Fruit fly (Drosophila melanogaster): ENCODE data around the gene Pus7.

Gene Pus7

dm6 chr3L:8545473-8545872 lies 35.7 kb downstream of the Pus7 start (continued):
- peak; percentile 10; the same call in 1 of the 3 replicates for TF ChIP-seq vnd (GFP tag; IDR thresholded peaks at IDR 0.05; ENCODE audit: partially characterized antibody)
- TF ChIP-seq eve (GFP tag; optimal IDR thresholded peaks at IDR 0.05), result no peak
- TF ChIP-seq HLH54F (GFP tag; optimal IDR thresholded peaks at IDR 0.05), result no peak
- no peak for TF ChIP-seq CG8089 (GFP tag; optimal IDR thresholded peaks at IDR 0.05)
- no peak for TF ChIP-seq Opbp (GFP tag; IDR thresholded peaks at IDR 0.05; ENCODE audit: partially characterized antibody)
- TF ChIP-seq CG3163 (GFP tag; optimal IDR thresholded peaks at IDR 0.05), result no peak
- TF ChIP-seq mam (GFP tag; optimal IDR thresholded peaks at IDR 0.05), result no peak
- TF ChIP-seq fu2 (GFP tag; optimal IDR thresholded peaks at IDR 0.05), result no peak
- no peak for TF ChIP-seq amos (GFP tag; IDR thresholded peaks at IDR 0.05; ENCODE audit: partially characterized antibody)
- TF ChIP-seq sd (tag; optimal IDR thresholded peaks at IDR 0.05), result peak; percentile 92
- no peak for TF ChIP-seq CG13624 (GFP tag; optimal IDR thresholded peaks at IDR 0.05)
- no peak for TF ChIP-seq CG14965 (GFP tag; optimal IDR thresholded peaks at IDR 0.05; ENCODE audit: borderline replicate concordance)
- TF ChIP-seq sisA (GFP tag; IDR thresholded peaks at IDR 0.05), result no peak
- no peak for TF ChIP-seq hb (GFP tag; IDR thresholded peaks at IDR 0.05; ENCODE audit: partially characterized antibody)
- no peak for TF ChIP-seq CG1602 (GFP tag; optimal IDR thresholded peaks at IDR 0.05)
- no peak for TF ChIP-seq schlank (tag; optimal IDR thresholded peaks at IDR 0.05)
- no peak for TF ChIP-seq pum (GFP tag; optimal IDR thresholded peaks at IDR 0.05)
- no peak for TF ChIP-seq gfzf (GFP tag; optimal IDR thresholded peaks at IDR 0.05)
- TF ChIP-seq Side (GFP tag; optimal IDR thresholded peaks at IDR 0.05), result no peak
- no peak for TF ChIP-seq scrt (GFP tag; optimal IDR thresholded peaks at IDR 0.05)
- no peak for TF ChIP-seq D (optimal IDR thresholded peaks at IDR 0.05)
- TF ChIP-seq D (GFP tag; optimal IDR thresholded peaks at IDR 0.05), result no peak
- no peak for TF ChIP-seq CG11723 (GFP tag; optimal IDR thresholded peaks at IDR 0.05)
- no peak for TF ChIP-seq ERR (GFP tag; optimal IDR thresholded peaks at IDR 0.05)
- TF ChIP-seq Nf-YA (GFP tag; IDR thresholded peaks at IDR 0.05), result no peak
- peak; percentile 39 for TF ChIP-seq exex (tag; optimal IDR thresholded peaks at IDR 0.05)
- TF ChIP-seq CoRest (tag; optimal IDR thresholded peaks at IDR 0.05), result no peak
- no peak for TF ChIP-seq trh (GFP tag; optimal IDR thresholded peaks at IDR 0.05)
- no peak for TF ChIP-seq caup (GFP tag; optimal IDR thresholded peaks at IDR 0.05; ENCODE audit: severe bottlenecking)

- peak; percentile 14; the same call in 1 of the 2 replicates for TF ChIP-seq CG14014 (GFP tag; IDR thresholded peaks at IDR 0.05)
- peak; percentile 57 for TF ChIP-seq CrebB (tag; optimal IDR thresholded peaks at IDR 0.05)
- peak; percentile 0 for TF ChIP-seq fd102C (GFP tag; optimal IDR thresholded peaks at IDR 0.05)
- TF ChIP-seq CG17385 (GFP tag; optimal IDR thresholded peaks at IDR 0.05), result peak; percentile 52
- peak; percentile 41 for TF ChIP-seq wek (GFP tag; optimal IDR thresholded peaks at IDR 0.05)
- peak in 1 of 3 experiments; percentile 59 for TF ChIP-seq Stat92E (GFP tag; optimal IDR thresholded peaks at IDR 0.05)
- peak; percentile 54 for TF ChIP-seq mirr (GFP tag; optimal IDR thresholded peaks at IDR 0.05)
- no peak for TF ChIP-seq gt (GFP tag; IDR thresholded peaks at IDR 0.05)
- no peak for TF ChIP-seq CG18011 (GFP tag; optimal IDR thresholded peaks at IDR 0.05)
- TF ChIP-seq cg (GFP tag; optimal IDR thresholded peaks at IDR 0.05), result no peak
- TF ChIP-seq Nf-YA (GFP tag; IDR thresholded peaks at IDR 0.05), result 0 out of 2 replicates have a peak, but pooled peaks have one; percentile 11
- peak; percentile 19 for TF ChIP-seq CG3281 (GFP tag; optimal IDR thresholded peaks at IDR 0.05)
- TF ChIP-seq Drgx (GFP tag; IDR thresholded peaks at IDR 0.05), result peak; percentile 33; the same call in 1 of the 2 replicates
- no peak for TF ChIP-seq CG9727 (GFP tag; optimal IDR thresholded peaks at IDR 0.05)
- peak; percentile 85 for TF ChIP-seq Med (GFP tag)
- 0 out of 2 replicates have a peak, but pooled peaks have one; percentile 6 for TF ChIP-seq CG5953 (GFP tag; IDR thresholded peaks at IDR 0.05)
- peak; percentile 36; the same call in 1 of the 3 replicates for TF ChIP-seq CG34422 (GFP tag; IDR thresholded peaks at IDR 0.05)
- peak; percentile 48; the same call in 2 of the 3 replicates for TF ChIP-seq so (GFP tag; IDR thresholded peaks at IDR 0.05)
- TF ChIP-seq CG6765 (GFP tag; optimal IDR thresholded peaks at IDR 0.05), result peak; percentile 30
- no peak for TF ChIP-seq MESR4 (GFP tag; optimal IDR thresholded peaks at IDR 0.05)
- peak in 1 of 2 experiments; percentile 48 for TF ChIP-seq bsh (GFP tag; optimal IDR thresholded peaks at IDR 0.05)
- peak; percentile 29 for TF ChIP-seq kni (GFP tag; optimal IDR thresholded peaks at IDR 0.05)
- peak; percentile 24 for TF ChIP-seq caup (GFP tag; optimal IDR thresholded peaks at IDR 0.05; ENCODE audit: severe bottlenecking)
Measured at dm6 chr3L:8546355-8546771, 36.6 kb downstream of the Pus7 start.

Measured in whole organism, embryonic.